Worm (Caenorhabditis elegans) whole organism, young adult: ENCODE data around the gene col-98.

Source experiments
- B0035.1 ChIP-seq: sonication (generic microtip); optimal IDR thresholded peaks from 2 replicates; lab custom pipeline; 2016; ENCODE audit warnings: missing genetic modification characterization, mild to moderate bottlenecking, missing compliant biosample characterization, missing genotype, missing genetic modification reagents
- D2030.7 ChIP-seq: fragments of 200-800 bp; sonication (Bioruptor generic); IDR thresholded peaks from 2 replicates; pipeline ENCODE4 v1.3.6; 2022; ENCODE audit warnings: missing genetic modification reagents, missing genetic modification characterization, missing compliant biosample characterization
- F22D6.2 ChIP-seq: sonication (generic microtip); optimal IDR thresholded peaks from 2 replicates; lab custom pipeline; 2016; ENCODE audit warnings: mild to moderate bottlenecking, missing genetic modification characterization, missing compliant biosample characterization
- F33H1.4 ChIP-seq: fragments of 200-800 bp; sonication (Bioruptor generic); IDR thresholded peaks from 2 replicates; pipeline ENCODE4 v1.3.6; 2022; ENCODE audit warnings: missing genetic modification reagents, missing genetic modification characterization, missing compliant biosample characterization
- F49E8.2 ChIP-seq: sonication (generic microtip); optimal IDR thresholded peaks from 3 replicates; lab custom pipeline; 2017; ENCODE audit warnings: missing genetic modification characterization, mild to moderate bottlenecking, missing compliant biosample characterization, antibody characterized with exemption, moderate library complexity; ENCODE audit not compliant: insufficient read depth
- F57A8.1 ChIP-seq: fragments of 200-800 bp; sonication (Bioruptor generic); optimal IDR thresholded peaks from 2 replicates; lab custom pipeline; 2018; ENCODE audit warnings: mild to moderate bottlenecking, missing genetic modification characterization, moderate library complexity, missing compliant biosample characterization
- K12H6.12 ChIP-seq: fragments of 200-800 bp; sonication (Bioruptor generic); optimal IDR thresholded peaks from 2 replicates; lab custom pipeline; 2018; ENCODE audit warnings: mild to moderate bottlenecking, missing genetic modification characterization, missing compliant biosample characterization
- T07F8.4 ChIP-seq: sonication (generic microtip); optimal IDR thresholded peaks from 2 replicates; lab custom pipeline; 2016; ENCODE audit warnings: mild to moderate bottlenecking, missing genetic modification characterization, moderate library complexity, missing compliant biosample characterization
- T26A5.8 ChIP-seq: sonication (generic microtip); optimal IDR thresholded peaks from 2 replicates; lab custom pipeline; 2016; ENCODE audit warnings: missing genetic modification characterization, missing compliant biosample characterization
- Y53G8AR.9 ChIP-seq: fragments of 200-800 bp; sonication (Bioruptor generic); conservative IDR thresholded peaks from 2 replicates; pipeline ENCODE4 v1.3.6; 2022; ENCODE audit warnings: missing genetic modification reagents, missing genetic modification characterization, missing compliant biosample characterization
- Y67H2A.10 ChIP-seq: fragments of 200-800 bp; sonication (Bioruptor generic); conservative IDR thresholded peaks from 2 replicates; pipeline ENCODE4 v1.3.6; 2022; ENCODE audit warnings: missing genetic modification reagents, missing genetic modification characterization, missing compliant biosample characterization
- Y79H2A.3 ChIP-seq: fragments of 200-800 bp; sonication (Bioruptor generic); conservative IDR thresholded peaks from 2 replicates; pipeline ENCODE4 v1.3.6; 2022; ENCODE audit warnings: missing genetic modification reagents, missing genetic modification characterization, missing compliant biosample characterization
- atf-7 ChIP-seq: sonication (generic microtip); optimal IDR thresholded peaks from 2 replicates; lab custom pipeline; 2017; ENCODE audit warnings: mild to moderate bottlenecking, missing genetic modification characterization, missing compliant biosample characterization
- attf-5 ChIP-seq: fragments of 200-800 bp; sonication (Bioruptor generic); optimal IDR thresholded peaks from 2 replicates; lab custom pipeline; 2018; ENCODE audit warnings: mild to moderate bottlenecking, missing genetic modification characterization, missing compliant biosample characterization
- attf-6 ChIP-seq: fragments of 200-800 bp; sonication (Bioruptor generic); IDR thresholded peaks from 2 replicates; pipeline ENCODE4 v1.3.6; 2022; ENCODE audit warnings: missing genetic modification reagents, missing genetic modification characterization, missing compliant biosample characterization
- bed-1 ChIP-seq: fragments of 200-800 bp; sonication (Bioruptor generic); IDR thresholded peaks from 2 replicates; pipeline ENCODE4 v1.3.6; 2022; ENCODE audit warnings: missing genetic modification reagents, missing genetic modification characterization, missing compliant biosample characterization
- ccch-3 ChIP-seq: fragments of 200-800 bp; sonication (Bioruptor generic); optimal IDR thresholded peaks from 2 replicates; lab custom pipeline; 2018; ENCODE audit warnings: mild to moderate bottlenecking, missing genetic modification characterization, missing compliant biosample characterization
- cebp-1 ChIP-seq, 2 experiments: fragments of 200-800 bp in 1 of 2; sonication (Bioruptor generic) in 1 of 2; sonication (generic microtip) in 1 of 2; IDR thresholded peaks in 1 of 2; optimal IDR thresholded peaks in 1 of 2; 2 replicates each; pipeline versions ENCODE4 v1.3.6 to Lab custom; 2017 to 2022; ENCODE audit warnings: missing compliant biosample characterization in 2 of 2, missing genetic modification characterization in 2 of 2, mild to moderate bottlenecking in 1 of 2, missing genetic modification reagents in 1 of 2, moderate library complexity in 1 of 2
- chd-7 ChIP-seq: sonication (generic microtip); optimal IDR thresholded peaks from 2 replicates; lab custom pipeline; 2016; ENCODE audit warnings: mild to moderate bottlenecking, missing genetic modification characterization, moderate library complexity, missing compliant biosample characterization
- die-1 ChIP-seq: sonication (generic microtip); optimal IDR thresholded peaks from 2 replicates; lab custom pipeline; 2016; ENCODE audit warnings: missing genotype, mild to moderate bottlenecking, missing genetic modification characterization, missing compliant biosample characterization
- dpl-1 ChIP-seq: fragments of 150-350 bp; optimal IDR thresholded peaks from 2 replicates; lab custom pipeline; 2014; ENCODE audit warnings: missing biosample characterization, missing genetic modification reagents, missing genetic modification characterization
- egl-18 ChIP-seq: fragments of 200-800 bp; sonication (Bioruptor generic); IDR thresholded peaks from 2 replicates; pipeline ENCODE4 v1.3.6; 2022; ENCODE audit warnings: missing genetic modification reagents, missing genetic modification characterization, missing compliant biosample characterization
- egl-44 ChIP-seq: fragments of 200-800 bp; sonication (Bioruptor generic); IDR thresholded peaks from 2 replicates; pipeline ENCODE4 v1.3.6; 2022; ENCODE audit warnings: missing genetic modification reagents, missing genetic modification characterization, missing compliant biosample characterization
- hlh-12 ChIP-seq: sonication (generic microtip); optimal IDR thresholded peaks from 2 replicates; lab custom pipeline; 2016; ENCODE audit warnings: missing genetic modification characterization, missing compliant biosample characterization
- hmg-20 ChIP-seq: fragments of 200-800 bp; sonication (Bioruptor generic); IDR thresholded peaks from 2 replicates; pipeline ENCODE4 v1.3.6; 2022; ENCODE audit warnings: missing genetic modification reagents, missing genetic modification characterization, missing compliant biosample characterization
- hsf-1 ChIP-seq: fragments of 200-800 bp; sonication (Bioruptor generic); IDR thresholded peaks from 2 replicates; pipeline ENCODE4 v1.3.6; 2022; ENCODE audit warnings: missing genetic modification reagents, missing genetic modification characterization, missing compliant biosample characterization
- let-607 ChIP-seq, 2 experiments: fragments of 200-800 bp in 1 of 2; sonication (Bioruptor generic) in 1 of 2; sonication (generic microtip) in 1 of 2; optimal IDR thresholded peaks; 2 replicates each; lab custom pipeline; 2016 to 2018; ENCODE audit warnings: mild to moderate bottlenecking in 2 of 2, missing compliant biosample characterization in 2 of 2, missing genetic modification characterization in 2 of 2, moderate library complexity in 2 of 2, missing genotype in 1 of 2
- lin-40 ChIP-seq: sonication (generic microtip); optimal IDR thresholded peaks from 2 replicates; lab custom pipeline; 2016; ENCODE audit warnings: missing genetic modification characterization, mild to moderate bottlenecking, missing compliant biosample characterization, missing genotype, missing genetic modification reagents
- madf-10 ChIP-seq: sonication (generic microtip); optimal IDR thresholded peaks from 2 replicates; lab custom pipeline; 2016; ENCODE audit warnings: mild to moderate bottlenecking, missing genetic modification characterization, missing compliant biosample characterization
- madf-3 ChIP-seq: fragments of 200-800 bp; sonication (Bioruptor generic); IDR thresholded peaks from 2 replicates; pipeline ENCODE4 v1.3.6; 2022; ENCODE audit warnings: missing genetic modification reagents, missing genetic modification characterization, missing compliant biosample characterization
- mcd-1 ChIP-seq: fragments of 200-800 bp; sonication (Bioruptor generic); IDR thresholded peaks from 2 replicates; pipeline ENCODE4 v1.3.6; 2022; ENCODE audit warnings: missing genetic modification reagents, missing genetic modification characterization, missing compliant biosample characterization
- mes-4 ChIP-seq: sonication (generic microtip); optimal IDR thresholded peaks from 2 replicates; lab custom pipeline; 2016; ENCODE audit warnings: missing genotype, missing genetic modification characterization, missing compliant biosample characterization
- nhr-120 ChIP-seq: fragments of 200-800 bp; sonication (Bioruptor generic); IDR thresholded peaks from 2 replicates; pipeline ENCODE4 v1.3.6; 2022; ENCODE audit warnings: missing genetic modification characterization, missing compliant biosample characterization
- nhr-27 ChIP-seq: fragments of 200-800 bp; sonication (Bioruptor generic); optimal IDR thresholded peaks from 2 replicates; lab custom pipeline; 2018; ENCODE audit warnings: mild to moderate bottlenecking, missing genetic modification characterization, moderate library complexity, missing compliant biosample characterization
- pbrm-1 ChIP-seq: fragments of 200-800 bp; sonication (Bioruptor generic); IDR thresholded peaks from 2 replicates; pipeline ENCODE4 v1.3.6; 2022; ENCODE audit warnings: missing genetic modification reagents, missing genetic modification characterization, missing compliant biosample characterization
- rcor-1 ChIP-seq: fragments of 200-800 bp; sonication (Bioruptor generic); IDR thresholded peaks from 2 replicates; pipeline ENCODE4 v1.3.6; 2022; ENCODE audit warnings: missing genetic modification reagents, missing genetic modification characterization, missing compliant biosample characterization
- rpc-1 ChIP-seq, 2 experiments: fragments of 150-350 bp in 1 of 2; sonication (generic microtip) in 1 of 2; optimal IDR thresholded peaks; 2 replicates each; lab custom pipeline; 2014 to 2018; ENCODE audit warnings: missing biosample characterization in 1 of 2, missing genetic modification characterization in 1 of 2, missing genetic modification reagents in 1 of 2, missing genotype in 1 of 2
- sdz-38 ChIP-seq: sonication (generic microtip); optimal IDR thresholded peaks from 2 replicates; lab custom pipeline; 2016; ENCODE audit warnings: missing genotype, missing genetic modification characterization, missing compliant biosample characterization
- snpc-1.1 ChIP-seq: sonication (generic microtip); optimal IDR thresholded peaks from 2 replicates; lab custom pipeline; 2017; ENCODE audit warnings: missing genetic modification characterization, mild to moderate bottlenecking, missing compliant biosample characterization, antibody characterized with exemption, moderate library complexity, missing genotype, missing genetic modification reagents; ENCODE audit not compliant: insufficient read depth
- snpc-1.3 ChIP-seq: sonication (generic microtip); optimal IDR thresholded peaks from 2 replicates; lab custom pipeline; 2017; ENCODE audit warnings: missing genetic modification characterization, mild to moderate bottlenecking, missing compliant biosample characterization, antibody characterized with exemption, moderate library complexity, missing genotype, missing genetic modification reagents; ENCODE audit not compliant: insufficient read depth
- snpc-3.4 ChIP-seq: sonication (generic microtip); optimal IDR thresholded peaks from 2 replicates; lab custom pipeline; 2017; ENCODE audit warnings: missing genetic modification characterization, mild to moderate bottlenecking, missing compliant biosample characterization, antibody characterized with exemption, moderate library complexity, missing genotype, missing genetic modification reagents
- snpc-4 ChIP-seq, 5 experiments: fragments of 150-350 bp in 1 of 5; sonication (generic microtip) in 4 of 5; optimal IDR thresholded peaks; 2 replicates each; lab custom pipeline; 2014 to 2018; ENCODE audit warnings: missing genetic modification characterization in 5 of 5, missing biosample characterization in 3 of 5, antibody characterized with exemption in 2 of 5, mild to moderate bottlenecking in 2 of 5, missing compliant biosample characterization in 2 of 5, missing genotype in 2 of 5, moderate library complexity in 2 of 5, missing genetic modification reagents in 1 of 5
- tbp1 ChIP-seq: fragments of 200-800 bp; sonication (Bioruptor generic); optimal IDR thresholded peaks from 2 replicates; lab custom pipeline; 2018; ENCODE audit warnings: mild to moderate bottlenecking, missing genetic modification characterization, missing compliant biosample characterization
- ztf-28 ChIP-seq: fragments of 200-800 bp; sonication (Bioruptor generic); IDR thresholded peaks from 2 replicates; pipeline ENCODE4 v1.3.6; 2022; ENCODE audit warnings: missing genetic modification reagents, missing genetic modification characterization, missing compliant biosample characterization
- ztf-3 ChIP-seq: fragments of 200-800 bp; sonication (Bioruptor generic); optimal IDR thresholded peaks from 2 replicates; lab custom pipeline; 2018; ENCODE audit warnings: mild to moderate bottlenecking, missing genetic modification characterization, missing compliant biosample characterization
- ztf-6 ChIP-seq: fragments of 200-800 bp; sonication (Bioruptor generic); IDR thresholded peaks from 2 replicates; pipeline ENCODE4 v1.3.6; 2022; ENCODE audit warnings: missing genetic modification reagents, missing genetic modification characterization, missing compliant biosample characterization

Gene col-98

ce11 chrIII:12977559-12977958, 41.2 kb upstream of the col-98 start, which contains the start of gene ZK1010.2 (continued):
- TF ChIP-seq ztf-28 (no peak), F22D6.2 (tag; lab: Kevin White, UChicago) (no peak), bed-1 (GFP tag; lab: Robert Waterston, UW) (no peak), nhr-120 (GFP tag; lab: Robert Waterston, UW) (no peak), egl-44 (GFP tag; lab: Robert Waterston, UW) (0 out of 2 replicates have a peak, but pooled peaks have one; percentile 48), snpc-1.1 (tag; lab: Kevin White, UChicago) (no peak), T07F8.4 (tag; lab: Kevin White, UChicago) (no peak), egl-18 (GFP tag; lab: Robert Waterston, UW) (no peak), B0035.1 (tag; lab: Kevin White, UChicago) (no peak), rcor-1 (GFP tag; lab: Robert Waterston, UW) (no peak; the same call in 1 of the 2 replicates), nhr-27 (tag; lab: Kevin White, UChicago) (no peak), mcd-1 (GFP tag; lab: Robert Waterston, UW) (peak; percentile 71), madf-10 (no peak), attf-6 (0 out of 2 replicates have a peak, but pooled peaks have one; percentile 54), let-607 (tag; optimal IDR thresholded peaks at IDR 0.05; lab: Kevin White, UChicago) (no peak), F49E8.2 (tag; lab: Kevin White, UChicago) (peak; percentile 76), lin-40 (tag; lab: Kevin White, UChicago) (no peak), F57A8.1 (GFP tag; lab: Kevin White, UChicago) (no peak), ztf-6 (GFP tag; lab: Robert Waterston, UW) (no peak), snpc-4 (GFP tag; optimal IDR thresholded peaks at IDR 0.05; lab: Kevin White, UChicago) (no peak), snpc-4 (tag; optimal IDR thresholded peaks at IDR 0.05; lab: Kevin White, UChicago) (no peak), madf-3 (GFP tag; lab: Robert Waterston, UW) (peak; percentile 71; the same call in 1 of the 2 replicates), chd-7 (tag; lab: Kevin White, UChicago) (peak; percentile 7), snpc-3.4 (no peak), Y53G8AR.9 (GFP tag; lab: Robert Waterston, UW) (peak; percentile 80; the same call in 1 of the 2 replicates), Y79H2A.3 (GFP tag; lab: Robert Waterston, UW) (no peak), Y67H2A.10 (GFP tag; lab: Robert Waterston, UW) (no peak), ztf-3 (GFP tag; lab: Kevin White, UChicago) (no peak), snpc-1.3 (tag; lab: Kevin White, UChicago) (no peak), dpl-1 (GFP tag; lab: Kevin White, UChicago) (no peak), pbrm-1 (GFP tag; lab: Robert Waterston, UW) (peak; percentile 33; the same call in 1 of the 2 replicates), rpc-1 (optimal IDR thresholded peaks at IDR 0.05; lab: Kevin White, UChicago) (no peak), rpc-1 (tag; optimal IDR thresholded peaks at IDR 0.05; lab: Kevin White, UChicago) (no peak), attf-5 (GFP tag; lab: Kevin White, UChicago) (no peak), mes-4 (tag; lab: Kevin White, UChicago) (peak; percentile 11), atf-7 (tag; lab: Kevin White, UChicago) (no peak), hlh-12 (tag; lab: Kevin White, UChicago) (no peak), D2030.7 (GFP tag; lab: Robert Waterston, UW) (peak; percentile 41; the same call in 1 of the 2 replicates), tbp1 (no peak), die-1 (tag; lab: Kevin White, UChicago) (no peak), hmg-20 (no peak), K12H6.12 (no peak), T26A5.8 (tag; lab: Kevin White, UChicago) (no peak), hsf-1 (GFP tag; lab: Robert Waterston, UW) (peak; percentile 71), ccch-3 (GFP tag; lab: Kevin White, UChicago) (no peak), sdz-38 (tag; lab: Kevin White, UChicago) (no peak), F33H1.4 (GFP tag; lab: Robert Waterston, UW) (peak; percentile 38; the same call in 1 of the 2 replicates), cebp-1 (GFP tag; IDR thresholded peaks at IDR 0.05; lab: Robert Waterston, UW) (no peak), cebp-1 (tag; optimal IDR thresholded peaks at IDR 0.05; lab: Kevin White, UChicago) (peak; percentile 5)
